Fruit fly (Drosophila melanogaster): ENCODE data around the gene CG13965.

DNA sequence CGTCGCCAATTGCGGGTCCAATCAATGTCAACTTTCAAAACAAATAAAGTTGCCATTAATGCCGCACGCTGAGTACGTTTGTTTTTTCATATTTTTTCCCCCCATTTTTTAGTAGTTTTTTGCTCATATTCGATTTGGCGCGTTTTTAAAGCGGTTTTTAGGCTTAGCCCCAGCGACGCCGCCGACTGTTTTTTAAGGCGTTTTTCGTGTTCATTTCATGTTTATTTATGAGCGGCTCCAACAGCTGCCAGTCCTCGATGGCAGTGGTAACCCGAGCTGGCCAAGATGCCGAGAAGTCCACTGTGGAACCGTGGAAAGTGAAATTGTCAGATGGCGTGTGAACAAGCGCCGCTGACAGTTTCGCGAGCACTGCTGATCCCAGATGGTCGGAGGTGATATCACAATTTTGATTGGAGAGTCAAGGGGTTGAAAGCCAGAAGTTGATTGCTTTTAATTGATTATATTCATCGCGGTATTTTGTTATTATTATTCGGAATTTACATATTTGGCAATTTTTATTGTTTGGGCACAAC is 14.1 kb downstream of the CG13965 start:
- TF ChIP-seq fru (GFP tag; optimal IDR thresholded peaks at IDR 0.05) (no peak), brk (GFP tag; optimal IDR thresholded peaks at IDR 0.05) (no peak), sage (GFP tag; optimal IDR thresholded peaks at IDR 0.05) (no peak), pan (optimal IDR thresholded peaks at IDR 0.05) (no peak), CG32264 (GFP tag; optimal IDR thresholded peaks at IDR 0.05) (no peak), jim (GFP tag; optimal IDR thresholded peaks at IDR 0.05) (no peak)

Data from whole organism, wandering third instar larva.